Fruit fly (Drosophila melanogaster): ENCODE data around the gene CG9593.

The CG9593 gene

dm6 chr3R:15792427-15792826, 9.6 kb upstream of the CG9593 start, which contains the start of gene Acyp2 (continued):
- no peak for TF ChIP-seq Taf1 (GFP tag; IDR thresholded peaks at IDR 0.05)
- peak; percentile 88 for TF ChIP-seq MBD-R2 (GFP tag; IDR thresholded peaks at IDR 0.05)
- TF ChIP-seq eyg (GFP tag; optimal IDR thresholded peaks at IDR 0.05) = no peak
- peak; percentile 64 for TF ChIP-seq CG33213 (GFP tag; optimal IDR thresholded peaks at IDR 0.05)
- TF ChIP-seq Trl (optimal IDR thresholded peaks at IDR 0.05) = no peak
- no peak for TF ChIP-seq Trl (GFP tag; optimal IDR thresholded peaks at IDR 0.05)
- TF ChIP-seq CG9609 (GFP tag; optimal IDR thresholded peaks at IDR 0.05) = no peak
- no peak for TF ChIP-seq CG15696 (tag; optimal IDR thresholded peaks at IDR 0.05)
- TF ChIP-seq ATbp (GFP tag; optimal IDR thresholded peaks at IDR 0.05) = no peak
- TF ChIP-seq CG12299 (tag; optimal IDR thresholded peaks at IDR 0.05) = no peak
- TF ChIP-seq CoRest (tag; optimal IDR thresholded peaks at IDR 0.05) = peak; percentile 48
- TF ChIP-seq lilli (GFP tag; optimal IDR thresholded peaks at IDR 0.05) = peak; percentile 54
- no peak for TF ChIP-seq CG5953 (GFP tag; IDR thresholded peaks at IDR 0.05)
- TF ChIP-seq pfk (GFP tag; optimal IDR thresholded peaks at IDR 0.05) = no peak
- TF ChIP-seq Hr78 (GFP tag; optimal IDR thresholded peaks at IDR 0.05) = no peak
- TF ChIP-seq CG12155 (GFP tag; optimal IDR thresholded peaks at IDR 0.05) = peak; percentile 50
- peak; percentile 63; the same call in 2 of the 3 replicates for TF ChIP-seq Dbx (GFP tag; IDR thresholded peaks at IDR 0.05)
- TF ChIP-seq cg (GFP tag; optimal IDR thresholded peaks at IDR 0.05) = no peak
- TF ChIP-seq Scr (GFP tag; IDR thresholded peaks at IDR 0.05; ENCODE audit: partially characterized antibody) = peak; percentile 53
- TF ChIP-seq luna (GFP tag; optimal IDR thresholded peaks at IDR 0.05) = no peak
- no peak for TF ChIP-seq zen (tag; optimal IDR thresholded peaks at IDR 0.05)
- TF ChIP-seq Sox100B (GFP tag; optimal IDR thresholded peaks at IDR 0.05) = no peak
- peak; percentile 46 for TF ChIP-seq Antp (GFP tag; optimal IDR thresholded peaks at IDR 0.05)
- no peak for TF ChIP-seq CG10274 (GFP tag; optimal IDR thresholded peaks at IDR 0.05)
- TF ChIP-seq cato (GFP tag; optimal IDR thresholded peaks at IDR 0.05; ENCODE audit: borderline replicate concordance) = no peak
- peak; percentile 19 for TF ChIP-seq trh (GFP tag; optimal IDR thresholded peaks at IDR 0.05)
- no peak for TF ChIP-seq Dad (GFP tag; optimal IDR thresholded peaks at IDR 0.05)
- TF ChIP-seq ci (GFP tag; IDR thresholded peaks at IDR 0.05) = peak; percentile 37; the same call in 1 of the 3 replicates
- TF ChIP-seq CG18764 (GFP tag; optimal IDR thresholded peaks at IDR 0.05) = no peak
- TF ChIP-seq Myb (GFP tag; optimal IDR thresholded peaks at IDR 0.05) = peak; percentile 96
- no peak for TF ChIP-seq CG31388 (GFP tag; optimal IDR thresholded peaks at IDR 0.05)
- no peak for TF ChIP-seq croc (GFP tag; conservative IDR thresholded peaks at IDR 0.05)
- peak; percentile 45 for TF ChIP-seq CG17829 (tag; optimal IDR thresholded peaks at IDR 0.05)
- peak; percentile 14 for TF ChIP-seq CG4424 (GFP tag; optimal IDR thresholded peaks at IDR 0.05)
- peak; percentile 0 for TF ChIP-seq CG9817 (tag; optimal IDR thresholded peaks at IDR 0.05)
- TF ChIP-seq grn (GFP tag; optimal IDR thresholded peaks at IDR 0.05) = no peak
- TF ChIP-seq h (optimal IDR thresholded peaks at IDR 0.05) = no peak
- TF ChIP-seq CG42726 (GFP tag; IDR thresholded peaks at IDR 0.05; ENCODE audit: partially characterized antibody) = peak; percentile 42; the same call in 1 of the 2 replicates
- TF ChIP-seq pb (GFP tag; optimal IDR thresholded peaks at IDR 0.05) = no peak
- peak; percentile 58; the same call in 1 of the 4 replicates for TF ChIP-seq chinmo (GFP tag; IDR thresholded peaks at IDR 0.05; ENCODE audit: partially characterized antibody)
- peak; percentile 10 for TF ChIP-seq lab (GFP tag; optimal IDR thresholded peaks at IDR 0.05)
- peak; percentile 38 for TF ChIP-seq ind (GFP tag; optimal IDR thresholded peaks at IDR 0.05)
- no peak for TF ChIP-seq Atf6 (GFP tag; IDR thresholded peaks at IDR 0.05)
- no peak for TF ChIP-seq TFAM (GFP tag; optimal IDR thresholded peaks at IDR 0.05)
- no peak for TF ChIP-seq CG6813 (GFP tag; optimal IDR thresholded peaks at IDR 0.05)
- TF ChIP-seq CG3995 (GFP tag; optimal IDR thresholded peaks at IDR 0.05) = no peak
- no peak for TF ChIP-seq sr (GFP tag; IDR thresholded peaks at IDR 0.05)
- no peak for TF ChIP-seq cas (GFP tag; IDR thresholded peaks at IDR 0.05)
- TF ChIP-seq sug (tag; optimal IDR thresholded peaks at IDR 0.05) = peak; percentile 29
- no peak for TF ChIP-seq CG8478 (optimal IDR thresholded peaks at IDR 0.05)
- no peak for TF ChIP-seq Fer1 (GFP tag; optimal IDR thresholded peaks at IDR 0.05)
- no peak for TF ChIP-seq sna (GFP tag; IDR thresholded peaks at IDR 0.05; ENCODE audit: partially characterized antibody)
